Fruit fly (Drosophila melanogaster) whole organism, embryonic: ENCODE data around the gene CG17283.

ENCODE experiments used
- BEAF-32 ChIP-seq: fragments of 200-800 bp; sonication (Bioruptor generic); optimal IDR thresholded peaks from 3 replicates; lab custom pipeline; 2017; ENCODE audit warnings: missing biosample characterization, missing genetic modification characterization, mild to moderate bottlenecking, moderate library complexity, missing genetic modification reagents
- CG10274 ChIP-seq: fragments of 200-800 bp; sonication (Bioruptor generic); optimal IDR thresholded peaks from 3 replicates; lab custom pipeline; 2017; ENCODE audit warnings: missing biosample characterization, mild to moderate bottlenecking, missing genetic modification characterization
- CG10366 ChIP-seq: fragments of 200-800 bp; sonication (Bioruptor generic); IDR thresholded peaks from 2 replicates; pipeline ENCODE4 v1.3.6; 2022; ENCODE audit warnings: missing biosample characterization, missing genetic modification characterization
- CG10431 ChIP-seq: fragments of 200-800 bp; sonication (Bioruptor generic); optimal IDR thresholded peaks from 3 replicates; lab custom pipeline; 2018; ENCODE audit warnings: missing biosample characterization, mild to moderate bottlenecking, missing genetic modification characterization
- CG10462 ChIP-seq: fragments of 200-800 bp; sonication (Bioruptor generic); optimal IDR thresholded peaks from 2 replicates; lab custom pipeline; 2016; ENCODE audit warnings: missing biosample characterization, missing genetic modification characterization
- CG12071 ChIP-seq: fragments of 200-800 bp; sonication (Bioruptor generic); optimal IDR thresholded peaks from 3 replicates; lab custom pipeline; 2018; ENCODE audit warnings: missing biosample characterization, mild to moderate bottlenecking, missing genetic modification characterization
- CG12155 ChIP-seq: fragments of 200-800 bp; sonication (Bioruptor generic); optimal IDR thresholded peaks from 3 replicates; lab custom pipeline; 2016; ENCODE audit warnings: missing biosample characterization, missing genetic modification characterization
- CG1529 ChIP-seq: fragments of 200-800 bp; sonication (Bioruptor generic); optimal IDR thresholded peaks from 3 replicates; lab custom pipeline; 2018; ENCODE audit warnings: missing biosample characterization, missing genetic modification characterization
- CG15601 ChIP-seq: fragments of 200-800 bp; sonication (Bioruptor generic); optimal IDR thresholded peaks from 3 replicates; lab custom pipeline; 2019; ENCODE audit warnings: missing biosample characterization, mild to moderate bottlenecking, missing genetic modification characterization, moderate library complexity
- CG17186 ChIP-seq: fragments of 200-800 bp; sonication (Bioruptor generic); optimal IDR thresholded peaks from 3 replicates; lab custom pipeline; 2017; ENCODE audit warnings: missing biosample characterization, missing genetic modification reagents, missing genetic modification characterization
- CG17361 ChIP-seq: fragments of 200-800 bp; sonication (Bioruptor generic); IDR thresholded peaks from 3 replicates; pipeline ENCODE4 v1.3.6; 2022; ENCODE audit warnings: missing biosample characterization, missing genetic modification characterization
- CG1832 ChIP-seq: fragments of 200-800 bp; sonication (Bioruptor generic); optimal IDR thresholded peaks from 2 replicates; lab custom pipeline; 2017; ENCODE audit warnings: missing biosample characterization, mild to moderate bottlenecking, missing genetic modification characterization, inconsistent platforms
- CG34422 ChIP-seq: fragments of 200-800 bp; sonication (Bioruptor generic); IDR thresholded peaks from 3 replicates; pipeline ENCODE4 v1.3.6; 2022; ENCODE audit warnings: missing biosample characterization, missing genetic modification characterization
- CG4282 ChIP-seq: fragments of 200-800 bp; sonication (Bioruptor generic); optimal IDR thresholded peaks from 2 replicates; lab custom pipeline; 2016; ENCODE audit warnings: missing biosample characterization, missing genetic modification characterization
- CG43689 ChIP-seq: fragments of 200-800 bp; sonication (Bioruptor generic); IDR thresholded peaks from 2 replicates; pipeline ENCODE4 v1.3.6; 2022; ENCODE audit warnings: missing biosample characterization, missing genetic modification characterization
- CG4424 ChIP-seq: fragments of 200-800 bp; sonication (Bioruptor generic); optimal IDR thresholded peaks from 3 replicates; lab custom pipeline; 2016; ENCODE audit warnings: missing biosample characterization, missing genetic modification characterization
- CG4707 ChIP-seq: fragments of 200-800 bp; sonication (Bioruptor generic); optimal IDR thresholded peaks from 2 replicates; lab custom pipeline; 2018; ENCODE audit warnings: missing biosample characterization, mild to moderate bottlenecking, missing genetic modification characterization, moderate library complexity
- CG5180 ChIP-seq: fragments of 200-800 bp; sonication (Bioruptor generic); optimal IDR thresholded peaks from 3 replicates; lab custom pipeline; 2017; ENCODE audit warnings: missing biosample characterization, missing genetic modification characterization, mild to moderate bottlenecking, moderate library complexity, missing genetic modification reagents
- CG6765 ChIP-seq: fragments of 200-800 bp; sonication (Bioruptor generic); optimal IDR thresholded peaks from 3 replicates; lab custom pipeline; 2017; ENCODE audit warnings: missing biosample characterization, mild to moderate bottlenecking, missing genetic modification characterization
- CG7556 ChIP-seq: fragments of 200-800 bp; sonication (Bioruptor generic); optimal IDR thresholded peaks from 2 replicates; lab custom pipeline; 2017; ENCODE audit warnings: missing biosample characterization, mild to moderate bottlenecking, missing genetic modification characterization
- D ChIP-seq, 2 experiments: fragments of 200-800 bp in 1 of 2; fragments of >200 bp in 1 of 2; sonication (Bioruptor generic) in 1 of 2; optimal IDR thresholded peaks; 2 replicates in 1 of 2; 3 replicates in 1 of 2; lab custom pipeline; 2017; ENCODE audit warnings: mild to moderate bottlenecking in 1 of 2, missing biosample characterization in 1 of 2, missing genetic modification characterization in 1 of 2, missing genetic modification reagents in 1 of 2
- Dip3 ChIP-seq: fragments of 200-800 bp; sonication (Bioruptor generic); optimal IDR thresholded peaks from 3 replicates; lab custom pipeline; 2016; ENCODE audit warnings: missing biosample characterization, missing genetic modification characterization
- HLH3B ChIP-seq: fragments of 200-800 bp; sonication (Bioruptor generic); IDR thresholded peaks from 2 replicates; pipeline ENCODE4 v1.3.6; 2022; ENCODE audit warnings: missing biosample characterization, missing genetic modification characterization
- Hr51 ChIP-seq, 2 experiments: fragments of 200-800 bp; sonication (Bioruptor generic); optimal IDR thresholded peaks; 2 replicates in 1 of 2; 3 replicates in 1 of 2; lab custom pipeline; 2016 to 2018; ENCODE audit warnings: missing biosample characterization in 2 of 2, missing genetic modification characterization in 2 of 2, mild to moderate bottlenecking in 1 of 2, moderate library complexity in 1 of 2
- Lim3 ChIP-seq: fragments of 200-800 bp; sonication (Bioruptor generic); IDR thresholded peaks from 2 replicates; pipeline ENCODE4 v1.3.6; 2022; ENCODE audit warnings: missing biosample characterization, missing genetic modification characterization
- Max ChIP-seq: fragments of 200-800 bp; sonication (Bioruptor generic); optimal IDR thresholded peaks from 2 replicates; lab custom pipeline; 2016; ENCODE audit warnings: missing biosample characterization, mild to moderate bottlenecking, missing genetic modification characterization
- Optix ChIP-seq: fragments of 200-800 bp; sonication (Bioruptor generic); IDR thresholded peaks from 3 replicates; pipeline ENCODE4 v1.3.6; 2022; ENCODE audit warnings: missing biosample characterization, missing genetic modification characterization
- Poxn ChIP-seq: fragments of 200-800 bp; sonication (Bioruptor generic); IDR thresholded peaks from 2 replicates; pipeline ENCODE4 v1.3.6; 2022; ENCODE audit warnings: missing biosample characterization, missing genetic modification characterization
- ac ChIP-seq: fragments of 200-800 bp; sonication (Bioruptor generic); optimal IDR thresholded peaks from 3 replicates; lab custom pipeline; 2017; ENCODE audit warnings: missing biosample characterization, mild to moderate bottlenecking, missing genetic modification characterization
- bsh ChIP-seq, 2 experiments: fragments of 200-800 bp; sonication (Bioruptor generic); optimal IDR thresholded peaks; 2 replicates each; lab custom pipeline; 2017 to 2018; ENCODE audit warnings: mild to moderate bottlenecking in 2 of 2, missing biosample characterization in 2 of 2, missing genetic modification characterization in 2 of 2, moderate library complexity in 1 of 2
- btn ChIP-seq: fragments of 200-800 bp; sonication (Bioruptor generic); optimal IDR thresholded peaks from 2 replicates; lab custom pipeline; 2016; ENCODE audit warnings: missing biosample characterization, missing genetic modification characterization
- cad ChIP-seq: fragments of >200 bp; optimal IDR thresholded peaks from 2 replicates; lab custom pipeline; 2017; ENCODE audit warnings: missing biosample characterization, missing genetic modification characterization
- caup ChIP-seq: fragments of 200-800 bp; sonication (Bioruptor generic); optimal IDR thresholded peaks from 3 replicates; lab custom pipeline; 2017; ENCODE audit warnings: missing biosample characterization, mild to moderate bottlenecking, missing genetic modification characterization, moderate library complexity; ENCODE audit not compliant: severe bottlenecking
- cwo ChIP-seq: fragments of 200-800 bp; sonication (Bioruptor generic); optimal IDR thresholded peaks from 3 replicates; lab custom pipeline; 2017; ENCODE audit warnings: missing biosample characterization, missing genetic modification characterization, mild to moderate bottlenecking, moderate library complexity, missing genetic modification reagents
- fru ChIP-seq: fragments of >200 bp; optimal IDR thresholded peaks from 2 replicates; lab custom pipeline; 2017
- hkb ChIP-seq, 2 experiments: fragments of 200-800 bp in 1 of 2; fragments of >200 bp in 1 of 2; sonication (Bioruptor generic) in 1 of 2; IDR thresholded peaks in 1 of 2; optimal IDR thresholded peaks in 1 of 2; 2 replicates each; pipeline versions ENCODE4 v1.3.6 to Lab custom; 2017 to 2022; ENCODE audit warnings: missing biosample characterization in 1 of 2, missing genetic modification characterization in 1 of 2
- kni ChIP-seq: fragments of 200-800 bp; sonication (Bioruptor generic); optimal IDR thresholded peaks from 3 replicates; lab custom pipeline; 2017; ENCODE audit warnings: mild to moderate bottlenecking, missing biosample characterization, missing genetic modification reagents, missing genetic modification characterization
- lov ChIP-seq, 2 experiments: fragments of 200-800 bp in 1 of 2; fragments of >200 bp in 1 of 2; sonication (Bioruptor generic) in 1 of 2; IDR thresholded peaks in 1 of 2; optimal IDR thresholded peaks in 1 of 2; 2 replicates in 1 of 2; 3 replicates in 1 of 2; pipeline versions ENCODE4 v1.3.6 to Lab custom; 2017 to 2022; ENCODE audit warnings: missing biosample characterization in 1 of 2, missing genetic modification characterization in 1 of 2
- nmo ChIP-seq: fragments of 200-800 bp; sonication (Bioruptor generic); optimal IDR thresholded peaks from 2 replicates; lab custom pipeline; 2018; ENCODE audit warnings: missing biosample characterization, mild to moderate bottlenecking, missing genetic modification characterization, moderate library complexity
- pan ChIP-seq, 4 experiments: fragments of >200 bp in 3 of 4; fragments of 200-800 bp in 1 of 4; sonication (Bioruptor generic) in 1 of 4; optimal IDR thresholded peaks in 3 of 4; IDR thresholded peaks in 1 of 4; 2 replicates each; pipeline versions ENCODE4 v1.3.6 to Lab custom; 2017 to 2022; ENCODE audit warnings: missing biosample characterization in 2 of 4, missing genetic modification characterization in 2 of 4, mixed read lengths in 1 of 4
- sd ChIP-seq: fragments of 200-800 bp; sonication (Bioruptor generic); optimal IDR thresholded peaks from 3 replicates; lab custom pipeline; 2018; ENCODE audit warnings: missing biosample characterization, mild to moderate bottlenecking, missing genetic modification characterization, moderate library complexity
- sens-2 ChIP-seq: fragments of 200-800 bp; sonication (Bioruptor generic); IDR thresholded peaks from 2 replicates; pipeline ENCODE4 v1.3.6; 2022; ENCODE audit warnings: missing biosample characterization, missing genetic modification characterization
- sisA ChIP-seq: fragments of 200-800 bp; sonication (Bioruptor generic); IDR thresholded peaks from 2 replicates; pipeline ENCODE4 v1.3.6; 2022; ENCODE audit warnings: missing biosample characterization, missing genetic modification characterization
- sr ChIP-seq: fragments of 200-800 bp; sonication (Bioruptor generic); IDR thresholded peaks from 3 replicates; pipeline ENCODE4 v1.3.6; 2022; ENCODE audit warnings: missing biosample characterization, missing genetic modification characterization
- trem ChIP-seq: fragments of 200-800 bp; optimal IDR thresholded peaks from 3 replicates; lab custom pipeline; 2019; ENCODE audit warnings: missing biosample characterization, mild to moderate bottlenecking, missing genetic modification characterization, moderate library complexity
- tx ChIP-seq: fragments of 200-800 bp; sonication (Bioruptor generic); optimal IDR thresholded peaks from 2 replicates; lab custom pipeline; 2016; ENCODE audit warnings: missing biosample characterization, missing genetic modification characterization

CG17283 gene

DNA sequence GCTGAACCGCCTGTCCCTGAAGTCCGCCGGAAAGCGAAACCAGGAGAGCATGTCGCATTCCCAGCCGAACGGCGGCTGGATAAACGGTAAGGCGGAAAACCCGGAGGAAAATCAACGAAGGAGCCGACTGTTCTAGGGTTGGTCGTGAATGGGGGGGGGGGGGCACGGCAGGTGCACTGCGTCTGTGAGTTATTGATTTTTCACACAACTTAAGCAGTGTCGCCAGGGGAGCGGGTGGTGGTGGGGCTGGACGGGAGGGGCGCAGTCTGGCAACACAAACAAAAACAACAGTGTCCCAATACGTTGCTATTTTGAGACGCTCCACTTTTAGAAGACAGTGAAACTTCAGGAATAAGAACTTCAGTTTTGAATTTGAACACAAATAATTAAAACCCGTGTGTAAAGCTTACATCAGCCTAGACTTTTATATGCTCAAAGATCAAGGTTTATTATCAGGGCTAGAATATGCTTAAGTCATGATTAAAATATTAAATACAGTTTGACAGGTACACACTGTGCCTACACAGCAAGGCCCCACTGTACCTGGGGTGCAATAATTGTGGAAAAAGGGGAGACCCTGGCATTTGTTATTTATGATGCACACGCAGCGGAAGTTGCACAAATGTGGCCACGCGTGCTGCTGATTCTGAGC, 21.4 kb upstream of the CG17283 start (continued):
- TF ChIP-seq CG5180 (GFP tag; lab: Kevin White, UChicago) (peak; percentile 24), CG34422 (GFP tag; lab: Robert Waterston, UW) (peak; percentile 35; the same call in 2 of the 3 replicates), bsh (GFP tag; optimal IDR thresholded peaks at IDR 0.05; lab: Kevin White, UChicago) (peak; percentile 60 to 84), CG6765 (no peak), CG12155 (GFP tag; lab: Kevin White, UChicago) (peak; percentile 41), kni (peak; percentile 11), Lim3 (GFP tag; lab: Robert Waterston, UW) (peak; percentile 52; the same call in 1 of the 2 replicates), CG4424 (peak; percentile 69), D (optimal IDR thresholded peaks at IDR 0.05; lab: Kevin White, UChicago) (no peak), D (GFP tag; optimal IDR thresholded peaks at IDR 0.05; lab: Kevin White, UChicago) (peak; percentile 75), sr (GFP tag; lab: Robert Waterston, UW) (0 out of 3 replicates have a peak, but pooled peaks have one; percentile 18), cwo (GFP tag; lab: Kevin White, UChicago) (peak; percentile 30), ac (GFP tag; lab: Kevin White, UChicago) (peak; percentile 22), CG4707 (GFP tag; lab: Kevin White, UChicago) (peak; percentile 55), Max (GFP tag; lab: Kevin White, UChicago) (peak; percentile 45), HLH3B (GFP tag; lab: Robert Waterston, UW) (peak; percentile 75), hkb (optimal IDR thresholded peaks at IDR 0.05; lab: Kevin White, UChicago) (no peak), hkb (GFP tag; IDR thresholded peaks at IDR 0.05; lab: Robert Waterston, UW) (peak; percentile 86), CG10274 (GFP tag; lab: Kevin White, UChicago) (no peak), Poxn (GFP tag; lab: Robert Waterston, UW) (no peak), CG1832 (GFP tag; lab: Kevin White, UChicago) (no peak), BEAF-32 (no peak), trem (tag; lab: Kevin White, UChicago) (peak; percentile 65), lov (optimal IDR thresholded peaks at IDR 0.05; lab: Kevin White, UChicago) (no peak), lov (GFP tag; IDR thresholded peaks at IDR 0.05; lab: Robert Waterston, UW) (no peak), CG43689 (peak; percentile 47; the same call in 1 of the 2 replicates), Hr51 (GFP tag; optimal IDR thresholded peaks at IDR 0.05; lab: Kevin White, UChicago) (peak in 1 of 2 experiments; percentile 72), CG10431 (GFP tag; lab: Kevin White, UChicago) (no peak), fru (no peak), Optix (peak; percentile 69; the same call in 2 of the 3 replicates), CG17361 (peak; percentile 63; the same call in 2 of the 3 replicates), CG15601 (peak; percentile 59), CG7556 (GFP tag; lab: Kevin White, UChicago) (peak; percentile 58), CG10366 (peak; percentile 82), CG17186 (peak; percentile 22), cad (GFP tag; lab: Kevin White, UChicago) (no peak), sd (tag; lab: Kevin White, UChicago) (no peak), CG10462 (peak; percentile 18), pan (optimal IDR thresholded peaks at IDR 0.05; lab: Kevin White, UChicago) (no peak), pan (GFP tag; optimal IDR thresholded peaks at IDR 0.05 in 1 of 2, IDR thresholded peaks at IDR 0.05 in 1 of 2) (peak in 1 of 2 experiments; percentile 76), caup (GFP tag; lab: Kevin White, UChicago) (peak; percentile 45), sisA (GFP tag; lab: Robert Waterston, UW) (peak; percentile 77), btn (GFP tag; lab: Kevin White, UChicago) (peak; percentile 2), nmo (peak; percentile 74), Dip3 (GFP tag; lab: Kevin White, UChicago) (peak; percentile 13), CG4282 (GFP tag; lab: Kevin White, UChicago) (no peak), tx (GFP tag; lab: Kevin White, UChicago) (no peak), CG1529 (peak; percentile 65), sens-2 (GFP tag; lab: Robert Waterston, UW) (peak; percentile 60), CG12071 (GFP tag; lab: Kevin White, UChicago) (peak; percentile 67)
